Worm (Caenorhabditis elegans): ENCODE results near the gene F23F1.10.

Gene F23F1.10

DNA sequence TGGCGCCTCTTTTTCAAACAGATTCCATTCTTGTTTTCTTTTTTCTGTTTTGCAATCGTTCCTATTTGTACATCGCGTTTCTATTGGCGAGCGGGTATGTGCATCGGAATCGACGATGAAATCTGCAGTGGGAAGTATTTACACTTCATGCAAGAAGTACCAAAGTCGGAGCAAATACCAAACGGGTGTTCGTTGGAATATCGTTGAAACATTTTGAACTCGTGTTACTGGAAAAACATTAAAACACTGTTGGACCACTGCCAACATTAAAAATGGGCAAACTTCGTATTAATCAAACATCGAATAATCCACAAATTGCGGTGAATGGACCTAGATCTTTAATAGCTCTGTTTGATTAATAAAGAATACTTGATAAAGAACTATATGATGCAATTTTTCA is 37.4 kb upstream of the F23F1.10 start, which contains the start of gene C23H3.9:
C23H3.9 (minus strand) TSS at position 101 of the 400 bp plus-strand sequence.
- TF ChIP-seq unc-62 (GFP tag; optimal IDR thresholded peaks at IDR 0.05), result no peak
- TF ChIP-seq mml-1 (tag; optimal IDR thresholded peaks at IDR 0.05), result no peak
- no peak for TF ChIP-seq lin-15B (tag; optimal IDR thresholded peaks at IDR 0.05)
- TF ChIP-seq R02D3.7 (tag; optimal IDR thresholded peaks at IDR 0.05), result no peak
- no peak for TF ChIP-seq nhr-76 (tag; optimal IDR thresholded peaks at IDR 0.05)
- no peak for TF ChIP-seq nhr-11 (tag; optimal IDR thresholded peaks at IDR 0.05)
- TF ChIP-seq fkh-2 (tag; optimal IDR thresholded peaks at IDR 0.05), result no peak
- no peak for TF ChIP-seq fos-1 (tag; optimal IDR thresholded peaks at IDR 0.05)
- no peak for TF ChIP-seq egl-27 (tag; optimal IDR thresholded peaks at IDR 0.05)

DNA sequence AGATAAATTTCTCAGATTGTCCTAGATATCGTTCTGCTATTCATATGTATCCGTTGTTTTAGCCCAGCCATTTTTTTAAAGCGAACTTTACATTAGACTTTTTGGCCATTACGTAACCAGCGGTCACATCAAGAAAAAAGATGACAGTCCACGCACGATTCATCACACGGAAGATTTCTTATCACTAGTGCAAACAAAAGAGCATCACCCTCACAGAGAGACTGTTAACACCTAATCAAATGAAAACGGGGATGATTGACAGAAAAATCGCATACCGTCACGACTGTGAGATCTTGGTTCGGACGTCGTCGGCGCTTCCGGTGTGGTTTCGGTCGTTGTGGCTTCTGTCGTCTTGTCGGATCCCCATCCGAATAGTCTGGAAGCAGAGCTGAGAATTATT is 34.9 kb upstream of the F23F1.10 start:
- TF ChIP-seq unc-62 (GFP tag; optimal IDR thresholded peaks at IDR 0.05) (no peak), elt-2 (tag; optimal IDR thresholded peaks at IDR 0.05) (peak; percentile 16)

DNA sequence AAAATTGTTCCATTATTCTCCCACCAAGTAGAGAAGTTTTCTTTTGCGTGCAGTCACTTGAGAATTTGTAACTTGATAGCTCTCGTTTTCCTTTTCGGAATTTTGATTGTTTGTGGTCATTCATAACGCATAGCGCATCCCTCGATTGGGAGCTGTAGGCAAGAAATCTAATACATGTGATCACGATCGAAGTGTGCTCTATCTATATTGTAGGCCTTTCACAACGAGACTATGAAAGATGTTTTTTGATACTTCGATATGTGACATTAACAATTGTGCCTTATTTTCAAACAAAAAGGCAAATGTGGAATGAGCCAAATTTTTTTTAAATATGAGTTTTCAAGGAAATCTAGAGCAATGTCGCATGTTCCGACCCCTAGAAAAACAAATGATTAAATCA is 34.0 kb upstream of the F23F1.10 start:
- TF ChIP-seq nhr-12 (tag; optimal IDR thresholded peaks at IDR 0.05) (no peak), ceh-16 (tag; optimal IDR thresholded peaks at IDR 0.05) (no peak)

DNA sequence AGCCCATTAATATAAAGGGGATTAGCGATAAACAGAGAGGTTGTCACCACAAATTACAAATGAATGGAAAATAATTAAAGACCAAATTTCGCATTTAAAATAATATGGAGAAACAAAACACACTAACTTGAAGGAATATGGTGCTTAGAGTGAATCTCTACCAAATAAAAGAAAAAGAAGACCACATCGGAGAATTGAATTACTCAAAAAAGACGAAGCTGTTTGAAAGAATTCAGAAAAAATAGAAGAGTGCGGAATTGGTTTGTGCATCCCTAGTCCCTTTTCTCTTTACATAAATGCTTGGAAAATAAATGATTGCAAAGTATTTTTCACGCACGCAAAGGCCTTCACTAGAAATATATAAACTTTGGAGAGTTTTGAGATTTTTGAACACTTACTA is 32.1 kb upstream of the F23F1.10 start:
- TF ChIP-seq ceh-28 (tag; optimal IDR thresholded peaks at IDR 0.05) (no peak), fkh-10 (GFP tag; optimal IDR thresholded peaks at IDR 0.05) (no peak), sea-2 (GFP tag; optimal IDR thresholded peaks at IDR 0.05) (no peak), nhr-28 (tag; optimal IDR thresholded peaks at IDR 0.05) (no peak), egl-27 (tag; optimal IDR thresholded peaks at IDR 0.05) (no peak), nfya-1 (tag; optimal IDR thresholded peaks at IDR 0.05; ENCODE audit: insufficient read depth) (no peak), R02D3.7 (tag; optimal IDR thresholded peaks at IDR 0.05) (no peak), mml-1 (tag; optimal IDR thresholded peaks at IDR 0.05) (no peak), ZK546.5 (tag; optimal IDR thresholded peaks at IDR 0.05) (no peak), nhr-67 (tag; optimal IDR thresholded peaks at IDR 0.05) (no peak), ztf-4 (tag; optimal IDR thresholded peaks at IDR 0.05) (no peak)

DNA sequence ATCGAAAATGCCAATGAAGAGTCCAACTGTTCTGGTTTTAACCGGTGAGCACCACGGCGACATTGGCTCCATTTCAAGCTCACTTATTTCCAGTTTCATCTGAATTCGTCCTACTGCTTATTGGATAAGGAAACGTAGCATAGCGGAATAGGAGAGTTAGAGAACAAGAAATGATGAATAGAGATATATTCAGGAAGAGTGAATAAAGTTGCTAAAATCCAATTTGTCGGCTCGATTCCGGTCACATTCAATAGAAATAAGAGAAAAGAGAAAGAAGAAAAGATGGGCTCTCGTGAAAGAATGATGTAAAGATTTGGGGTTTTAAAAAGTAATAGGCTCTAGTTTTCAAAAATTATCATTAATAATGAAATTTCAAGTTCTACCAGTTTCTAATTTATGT is 31.5 kb upstream of the F23F1.10 start:
- TF ChIP-seq ceh-9 (tag; optimal IDR thresholded peaks at IDR 0.05) (no peak), fkh-2 (tag; optimal IDR thresholded peaks at IDR 0.05) (no peak), fkh-10 (GFP tag; optimal IDR thresholded peaks at IDR 0.05) (peak; percentile 95)

DNA sequence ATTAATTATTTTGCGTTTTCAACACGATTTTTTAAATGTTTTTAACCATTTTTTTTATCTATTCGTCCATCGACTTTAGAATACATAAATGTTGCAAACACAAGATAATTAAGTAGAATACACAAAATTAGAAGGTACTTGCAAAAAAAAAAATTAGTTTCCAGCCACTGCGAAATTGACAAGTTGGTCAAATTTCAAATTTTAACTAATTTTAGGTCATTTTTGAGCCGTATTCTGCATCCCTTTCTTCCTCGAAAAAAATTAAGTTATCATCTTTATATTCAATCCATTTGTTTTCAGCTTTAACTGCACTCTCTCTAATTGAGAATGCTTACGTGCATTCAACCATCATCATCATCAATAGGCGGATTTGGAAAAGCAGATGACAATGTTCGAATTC is 27.6 kb upstream of the F23F1.10 start, which contains the start of gene egl-26:
egl-26 (plus strand) TSS at position 301 of the 400 bp plus-strand sequence.
- TF ChIP-seq ceh-16 (tag; optimal IDR thresholded peaks at IDR 0.05), result no peak
- no peak for TF ChIP-seq nhr-12 (tag; optimal IDR thresholded peaks at IDR 0.05)
- no peak for TF ChIP-seq snpc-4 (tag; optimal IDR thresholded peaks at IDR 0.05)
- TF ChIP-seq hmg-11 (tag; optimal IDR thresholded peaks at IDR 0.05), result no peak
- no peak for TF ChIP-seq elt-2 (tag; optimal IDR thresholded peaks at IDR 0.05)
- TF ChIP-seq egl-27 (tag; optimal IDR thresholded peaks at IDR 0.05), result no peak
- TF ChIP-seq lsy-12 (tag; optimal IDR thresholded peaks at IDR 0.05), result no peak
- no peak for TF ChIP-seq zag-1 (tag; optimal IDR thresholded peaks at IDR 0.05)
- TF ChIP-seq fkh-2 (tag; optimal IDR thresholded peaks at IDR 0.05), result no peak
- TF ChIP-seq nhr-25 (tag; optimal IDR thresholded peaks at IDR 0.05), result no peak
- no peak for TF ChIP-seq elt-1 (tag; optimal IDR thresholded peaks at IDR 0.05)
- TF ChIP-seq nhr-237 (tag; optimal IDR thresholded peaks at IDR 0.05), result no peak
- no peak for TF ChIP-seq lin-15B (tag; optimal IDR thresholded peaks at IDR 0.05)
- no peak for TF ChIP-seq nhr-76 (tag; optimal IDR thresholded peaks at IDR 0.05)

DNA sequence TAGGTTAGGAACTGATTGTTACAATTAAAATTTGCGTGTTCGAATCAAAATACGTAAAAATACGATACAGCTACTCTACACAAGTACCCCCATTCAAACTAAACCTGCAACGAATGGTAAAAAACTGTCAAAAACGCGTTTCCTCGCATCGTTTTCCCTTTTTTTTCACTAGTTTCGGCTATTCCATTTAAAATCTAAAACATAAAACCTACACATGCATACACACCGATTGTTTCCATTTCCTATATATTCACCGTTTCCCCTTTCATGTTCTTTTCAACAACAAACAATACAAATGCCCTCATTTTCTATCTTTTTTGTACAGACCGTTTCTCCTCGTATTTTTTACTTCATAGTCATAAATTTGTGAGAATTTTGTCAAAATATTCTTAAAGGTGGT is 27.0 kb upstream of the F23F1.10 start:
- TF ChIP-seq nhr-12 (tag; optimal IDR thresholded peaks at IDR 0.05), result no peak
- no peak for TF ChIP-seq ztf-4 (tag; optimal IDR thresholded peaks at IDR 0.05)
- TF ChIP-seq nfya-1 (tag; optimal IDR thresholded peaks at IDR 0.05; ENCODE audit: insufficient read depth), result no peak
- TF ChIP-seq lin-39 (tag; optimal IDR thresholded peaks at IDR 0.05), result no peak
- no peak for TF ChIP-seq nhr-67 (tag; optimal IDR thresholded peaks at IDR 0.05)
- no peak for TF ChIP-seq ZK546.5 (tag; optimal IDR thresholded peaks at IDR 0.05)
- TF ChIP-seq nhr-237 (tag; optimal IDR thresholded peaks at IDR 0.05), result no peak
- TF ChIP-seq hmg-11 (tag; optimal IDR thresholded peaks at IDR 0.05), result no peak
- TF ChIP-seq elt-1 (tag; optimal IDR thresholded peaks at IDR 0.05), result no peak
- TF ChIP-seq daf-12 (tag; optimal IDR thresholded peaks at IDR 0.05), result no peak
- no peak for TF ChIP-seq nhr-76 (tag; optimal IDR thresholded peaks at IDR 0.05)
- TF ChIP-seq nhr-28 (tag; optimal IDR thresholded peaks at IDR 0.05), result no peak
- TF ChIP-seq mdl-1 (tag; optimal IDR thresholded peaks at IDR 0.05), result no peak

Measured in whole organism, L3 larva.